Worm (Caenorhabditis elegans) whole organism, midembryonic: Measurements from ENCODE around the gene acp-7.

ENCODE experiments used
- T22C8.4 ChIP-seq: fragments of 200-800 bp; sonication (Bioruptor generic); IDR thresholded peaks from 2 replicates; pipeline ENCODE4 v1.3.6; 2022; ENCODE audit warnings: missing genetic modification characterization, missing compliant biosample characterization
- cog-1 ChIP-seq: sonication (generic microtip); optimal IDR thresholded peaks from 2 replicates; lab custom pipeline; 2016; ENCODE audit warnings: missing genetic modification characterization, missing compliant biosample characterization
- klf-2 ChIP-seq: fragments of 200-800 bp; sonication (Bioruptor generic); conservative IDR thresholded peaks from 2 replicates; pipeline ENCODE4 v1.3.6; 2022; ENCODE audit warnings: missing genetic modification reagents, missing genetic modification characterization, missing compliant biosample characterization
- ref-1 ChIP-seq: fragments of 200-800 bp; sonication (Bioruptor generic); conservative IDR thresholded peaks from 2 replicates; pipeline ENCODE4 v1.3.6; 2022; ENCODE audit warnings: missing genetic modification reagents, missing genetic modification characterization, missing compliant biosample characterization
- tab-1 ChIP-seq: fragments of 200-800 bp; sonication (Bioruptor generic); IDR thresholded peaks from 2 replicates; pipeline ENCODE4 v1.3.6; 2022; ENCODE audit warnings: missing genetic modification characterization, missing compliant biosample characterization
- ztf-23 ChIP-seq: fragments of 200-800 bp; sonication (Bioruptor generic); IDR thresholded peaks from 2 replicates; pipeline ENCODE4 v1.3.6; 2022; ENCODE audit warnings: missing genetic modification reagents, missing genetic modification characterization, missing compliant biosample characterization
- ztf-29 ChIP-seq: fragments of 200-800 bp; sonication (Bioruptor generic); IDR thresholded peaks from 2 replicates; pipeline ENCODE4 v1.3.6; 2022; ENCODE audit warnings: missing genetic modification reagents, missing genetic modification characterization, missing compliant biosample characterization

ce11 chrIV:6383970-6384369 lies 47.5 kb downstream of the acp-7 start, which contains the start of gene shl-1:
- TF ChIP-seq T22C8.4 (GFP tag; lab: Robert Waterston, UW) (no peak), tab-1 (GFP tag; lab: Robert Waterston, UW) (no peak), ref-1 (GFP tag; lab: Robert Waterston, UW) (no peak), ztf-29 (GFP tag; lab: Robert Waterston, UW) (no peak), klf-2 (no peak), ztf-23 (GFP tag; lab: Robert Waterston, UW) (no peak), cog-1 (no peak)
